Fruit fly (Drosophila melanogaster) whole organism, adult: Measurements from ENCODE around the gene CG31174.

Experiments used
- CG11617 ChIP-seq: fragments of 200-800 bp; sonication (Bioruptor generic); optimal IDR thresholded peaks from 2 replicates; lab custom pipeline; 2017; ENCODE audit warnings: mild to moderate bottlenecking, missing biosample characterization, missing genetic modification reagents, missing genetic modification characterization
- CG12768 ChIP-seq: fragments of 200-800 bp; sonication (Bioruptor generic); optimal IDR thresholded peaks from 2 replicates; lab custom pipeline; 2017; ENCODE audit warnings: missing biosample characterization, missing genetic modification characterization, mild to moderate bottlenecking, moderate library complexity, missing genetic modification reagents
- CG1620 ChIP-seq: fragments of 200-800 bp; sonication (Bioruptor generic); optimal IDR thresholded peaks from 2 replicates; lab custom pipeline; 2016; ENCODE audit warnings: missing biosample characterization, missing genetic modification characterization
- CG33017 ChIP-seq: fragments of 200-800 bp; sonication (Bioruptor generic); optimal IDR thresholded peaks from 2 replicates; lab custom pipeline; 2018; ENCODE audit warnings: missing biosample characterization, mild to moderate bottlenecking, missing genetic modification characterization, moderate library complexity
- CG5204 ChIP-seq: fragments of 200-800 bp; sonication (Bioruptor generic); optimal IDR thresholded peaks from 2 replicates; lab custom pipeline; 2016; ENCODE audit warnings: missing biosample characterization, missing genetic modification characterization
- CG7045 ChIP-seq: fragments of 200-800 bp; sonication (Bioruptor generic); optimal IDR thresholded peaks from 2 replicates; lab custom pipeline; 2017; ENCODE audit warnings: missing biosample characterization, mild to moderate bottlenecking, missing genetic modification characterization
- Crg-1 ChIP-seq: fragments of 200-800 bp; sonication (Bioruptor generic); optimal IDR thresholded peaks from 2 replicates; lab custom pipeline; 2016; ENCODE audit warnings: missing biosample characterization, missing genetic modification characterization
- Hr96 ChIP-seq: fragments of 200-800 bp; sonication (Bioruptor generic); optimal IDR thresholded peaks from 2 replicates; lab custom pipeline; 2016; ENCODE audit warnings: missing biosample characterization, missing genetic modification characterization
- bab1 ChIP-seq: fragments of 200-800 bp; sonication (Bioruptor generic); optimal IDR thresholded peaks from 3 replicates; lab custom pipeline; 2019; ENCODE audit warnings: missing biosample characterization, mild to moderate bottlenecking, missing genetic modification characterization, moderate library complexity
- cic ChIP-seq: fragments of 200-800 bp; sonication (Bioruptor generic); optimal IDR thresholded peaks from 2 replicates; lab custom pipeline; 2017; ENCODE audit warnings: missing biosample characterization, mild to moderate bottlenecking, missing genetic modification characterization, moderate library complexity
- cnc ChIP-seq, 2 experiments: fragments of >200 bp; optimal IDR thresholded peaks; 2 replicates each; lab custom pipeline; 2017
- kay ChIP-seq: fragments of 200-800 bp; sonication (Bioruptor generic); peaks from one replicate; lab custom pipeline; 2016; ENCODE audit warnings: missing biosample characterization, missing genetic modification characterization, borderline replicate concordance
- ovo ChIP-seq: fragments of 200-800 bp; sonication (Bioruptor generic); optimal IDR thresholded peaks from 2 replicates; lab custom pipeline; 2016; ENCODE audit warnings: missing biosample characterization, missing genetic modification characterization
- tj ChIP-seq: fragments of 200-800 bp; sonication (Bioruptor generic); optimal IDR thresholded peaks from 3 replicates; lab custom pipeline; 2017; ENCODE audit warnings: missing biosample characterization, mild to moderate bottlenecking, missing genetic modification characterization, moderate library complexity

DNA sequence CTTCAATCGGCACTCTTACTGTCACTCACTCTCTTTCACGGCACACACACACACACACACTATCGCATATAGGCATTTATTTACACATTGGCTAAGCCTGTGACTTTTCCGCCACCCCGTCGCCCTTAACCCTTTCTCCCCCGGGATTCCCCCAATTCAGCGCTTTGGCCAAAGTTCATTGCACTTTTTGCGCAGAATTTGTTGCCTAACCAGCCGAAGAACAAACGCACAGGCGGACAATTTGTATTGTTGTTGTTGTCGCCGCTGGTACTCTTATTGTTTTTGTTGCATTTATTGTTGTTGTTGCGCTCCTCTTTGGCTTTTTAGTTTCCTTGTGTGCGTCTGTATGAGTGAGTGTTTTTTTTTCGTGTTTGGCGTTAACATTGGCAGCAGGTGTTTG, 29.4 kb upstream of the CG31174 start:
- TF ChIP-seq bab1 (GFP tag; lab: Kevin White, UChicago) (no peak), CG33017 (tag; lab: Kevin White, UChicago) (no peak), cnc (optimal IDR thresholded peaks at IDR 0.05; lab: Kevin White, UChicago) (no peak), tj (GFP tag; lab: Kevin White, UChicago) (no peak), CG1620 (GFP tag; lab: Kevin White, UChicago) (no peak), Crg-1 (GFP tag; lab: Kevin White, UChicago) (no peak), cic (no peak), CG11617 (GFP tag; lab: Kevin White, UChicago) (no peak), CG7045 (no peak), CG12768 (no peak), Hr96 (no peak), kay (no peak), CG5204 (GFP tag; lab: Kevin White, UChicago) (no peak), ovo (GFP tag; lab: Kevin White, UChicago) (no peak)
